Fruit fly (Drosophila melanogaster): ENCODE results near the gene CG7255.
A peak's percentile ranks its signal among the peaks of the same experiment; 100 is the strongest.

CG7255 gene

DNA sequence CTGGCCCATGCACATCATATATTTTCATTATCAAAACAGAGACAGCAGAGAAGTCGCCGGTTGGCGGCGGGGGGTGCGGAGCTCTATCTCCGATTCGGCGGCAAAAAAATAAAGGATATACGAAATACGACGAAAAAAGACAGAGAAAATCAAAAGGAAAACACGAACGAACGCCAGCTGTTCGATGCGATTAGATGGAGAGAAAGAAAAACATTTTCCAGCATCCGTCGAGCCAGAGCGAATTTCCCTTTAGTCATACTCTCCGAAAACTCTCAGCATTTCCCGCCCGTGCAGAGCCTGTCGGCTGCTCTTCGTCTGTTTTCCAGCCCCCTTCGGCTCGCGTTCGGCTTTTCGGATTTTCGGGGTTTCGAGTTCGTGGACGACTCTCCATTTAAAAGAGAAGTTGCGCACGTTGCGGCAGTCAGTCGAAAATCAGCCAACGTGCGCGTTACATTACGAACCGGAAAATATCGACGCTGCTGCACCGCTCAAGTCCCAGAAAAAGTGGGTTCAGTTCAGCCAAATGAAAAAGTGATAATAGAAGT is 32.3 kb downstream of the CG7255 start, which contains the start of gene Toll-6 (continued):
- TF ChIP-seq CG10209 (GFP tag; optimal IDR thresholded peaks at IDR 0.05), result no peak
- TF ChIP-seq Max (GFP tag; optimal IDR thresholded peaks at IDR 0.05), result no peak
- TF ChIP-seq CG14014 (GFP tag; IDR thresholded peaks at IDR 0.05), result no peak
- TF ChIP-seq Jarid2 (GFP tag; optimal IDR thresholded peaks at IDR 0.05), result peak; percentile 97
- TF ChIP-seq CG12071 (GFP tag; optimal IDR thresholded peaks at IDR 0.05), result no peak
- no peak for TF ChIP-seq wek (GFP tag; optimal IDR thresholded peaks at IDR 0.05)
- no peak for TF ChIP-seq Poxn (GFP tag; IDR thresholded peaks at IDR 0.05)
- no peak for TF ChIP-seq CG31388 (GFP tag; optimal IDR thresholded peaks at IDR 0.05)
- peak; percentile 19 for TF ChIP-seq stwl (tag; optimal IDR thresholded peaks at IDR 0.05)
- no peak for TF ChIP-seq Dfd (GFP tag; optimal IDR thresholded peaks at IDR 0.05)
- peak; percentile 45 for TF ChIP-seq gcm (GFP tag; optimal IDR thresholded peaks at IDR 0.05)
- TF ChIP-seq CG10979 (tag; optimal IDR thresholded peaks at IDR 0.05), result peak; percentile 26
- no peak for TF ChIP-seq repo (GFP tag; optimal IDR thresholded peaks at IDR 0.05)
- TF ChIP-seq CG17328 (GFP tag; IDR thresholded peaks at IDR 0.05), result peak; percentile 26; the same call in 1 of the 2 replicates
- no peak for TF ChIP-seq Ada2b (GFP tag; IDR thresholded peaks at IDR 0.05)
- TF ChIP-seq Doc2 (GFP tag; IDR thresholded peaks at IDR 0.05), result no peak
- TF ChIP-seq Dbx (GFP tag; IDR thresholded peaks at IDR 0.05), result no peak
- TF ChIP-seq CG13424 (tag; optimal IDR thresholded peaks at IDR 0.05), result no peak
- TF ChIP-seq CG30431 (GFP tag; optimal IDR thresholded peaks at IDR 0.05), result no peak
- no peak for TF ChIP-seq Hey (tag; optimal IDR thresholded peaks at IDR 0.05)
- TF ChIP-seq CG8388 (GFP tag; optimal IDR thresholded peaks at IDR 0.05), result no peak
- TF ChIP-seq CG15011 (GFP tag; optimal IDR thresholded peaks at IDR 0.05), result no peak
- TF ChIP-seq CG2116 (GFP tag; optimal IDR thresholded peaks at IDR 0.05), result no peak
- TF ChIP-seq CG10147 (GFP tag; optimal IDR thresholded peaks at IDR 0.05), result no peak
- no peak for TF ChIP-seq wor (GFP tag; IDR thresholded peaks at IDR 0.05)
- no peak for TF ChIP-seq NFAT (GFP tag; IDR thresholded peaks at IDR 0.05)
- no peak for TF ChIP-seq CG3847 (GFP tag; IDR thresholded peaks at IDR 0.05)
- TF ChIP-seq inv (GFP tag; IDR thresholded peaks at IDR 0.05; ENCODE audit: partially characterized antibody), result no peak
- no peak for TF ChIP-seq CG11695 (GFP tag; IDR thresholded peaks at IDR 0.05)
- TF ChIP-seq bsh (GFP tag; optimal IDR thresholded peaks at IDR 0.05), result peak in 1 of 2 experiments; percentile 15
- no peak for TF ChIP-seq lab (GFP tag; optimal IDR thresholded peaks at IDR 0.05)
- TF ChIP-seq CG2875 (GFP tag; optimal IDR thresholded peaks at IDR 0.05), result no peak
- peak; percentile 43 for TF ChIP-seq jing (GFP tag; optimal IDR thresholded peaks at IDR 0.05)
- TF ChIP-seq slp2 (GFP tag; optimal IDR thresholded peaks at IDR 0.05), result no peak
- no peak for TF ChIP-seq CG8478 (optimal IDR thresholded peaks at IDR 0.05)
- no peak for TF ChIP-seq sd (tag; optimal IDR thresholded peaks at IDR 0.05)
- TF ChIP-seq TFAM (GFP tag; optimal IDR thresholded peaks at IDR 0.05), result no peak
- no peak for TF ChIP-seq CG6813 (GFP tag; optimal IDR thresholded peaks at IDR 0.05)
- no peak for TF ChIP-seq Hmr (GFP tag; optimal IDR thresholded peaks at IDR 0.05)
- peak; percentile 18; the same call in 1 of the 2 replicates for TF ChIP-seq Xrp1 (GFP tag; IDR thresholded peaks at IDR 0.05)
- TF ChIP-seq Blimp-1 (GFP tag; optimal IDR thresholded peaks at IDR 0.05), result no peak
- no peak for TF ChIP-seq Taf1 (GFP tag; IDR thresholded peaks at IDR 0.05)
- TF ChIP-seq crol (GFP tag; IDR thresholded peaks at IDR 0.05), result peak; percentile 70; the same call in 1 of the 2 replicates
- TF ChIP-seq sob (GFP tag; IDR thresholded peaks at IDR 0.05), result no peak
- no peak for TF ChIP-seq ham (GFP tag; IDR thresholded peaks at IDR 0.05)
- TF ChIP-seq CG32532 (GFP tag; IDR thresholded peaks at IDR 0.05), result 0 out of 2 replicates have a peak, but pooled peaks have one; percentile 5
- TF ChIP-seq CG7963 (GFP tag; IDR thresholded peaks at IDR 0.05; ENCODE audit: partially characterized antibody), result no peak
- TF ChIP-seq CG7745 (tag; optimal IDR thresholded peaks at IDR 0.05), result peak; percentile 38
- no peak for TF ChIP-seq CG9215 (GFP tag; IDR thresholded peaks at IDR 0.05)
- TF ChIP-seq Abd-B (GFP tag; optimal IDR thresholded peaks at IDR 0.05), result no peak
- no peak for TF ChIP-seq Mes4 (GFP tag; optimal IDR thresholded peaks at IDR 0.05)

Data from whole organism, embryonic.